Fruit fly (Drosophila melanogaster): Measurements from ENCODE around the gene CG31715.

CG31715 gene

DNA sequence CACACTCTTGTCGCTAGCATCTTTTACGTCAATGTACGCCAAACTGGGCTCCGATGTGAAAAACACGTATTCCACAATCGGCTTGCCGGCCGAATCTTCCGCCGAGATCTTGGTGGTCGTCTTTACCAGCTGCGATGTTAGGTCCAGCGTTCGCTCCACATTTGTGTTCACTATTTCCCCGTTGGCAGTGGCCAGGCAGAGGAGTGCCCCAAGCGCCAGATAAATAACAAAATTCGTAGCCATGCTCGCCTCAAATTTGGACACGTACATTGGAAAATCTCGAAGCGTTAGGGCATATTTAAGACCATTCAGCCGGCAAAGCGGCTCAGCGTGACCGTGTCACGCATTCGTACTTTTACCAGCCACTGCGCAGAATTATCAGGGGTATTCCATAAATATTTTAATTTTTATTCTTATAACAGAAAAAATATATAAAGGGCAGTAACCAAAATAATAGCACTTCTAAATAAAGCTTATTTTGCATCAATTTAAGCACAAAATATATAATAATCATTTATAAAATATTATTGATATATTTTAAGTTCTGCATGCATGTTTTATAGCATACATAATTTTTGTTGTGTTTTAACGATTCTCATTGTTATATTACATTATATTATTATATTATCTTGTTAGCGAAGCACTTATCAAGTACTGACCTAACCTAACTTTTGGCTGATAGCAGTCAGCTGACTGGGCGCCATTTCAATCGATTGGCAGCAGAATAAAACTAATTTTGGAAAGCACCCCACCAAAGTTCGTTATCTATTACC lies 34.2 kb downstream of the CG31715 start, which contains the start of the genes CG33303 and dpr19 (continued):
- peak; percentile 64 for TF ChIP-seq Oli (tag; optimal IDR thresholded peaks at IDR 0.05)
- no peak for TF ChIP-seq wor (GFP tag; IDR thresholded peaks at IDR 0.05)
- TF ChIP-seq E2f2 (GFP tag; IDR thresholded peaks at IDR 0.05), result peak; percentile 42
- no peak for TF ChIP-seq dati (GFP tag; IDR thresholded peaks at IDR 0.05)
- TF ChIP-seq ems (GFP tag; optimal IDR thresholded peaks at IDR 0.05), result no peak
- 0 out of 2 replicates have a peak, but pooled peaks have one; percentile 27 for TF ChIP-seq sisA (GFP tag; IDR thresholded peaks at IDR 0.05)
- no peak for TF ChIP-seq Ravus (GFP tag; IDR thresholded peaks at IDR 0.05)
- peak; percentile 73; the same call in 1 of the 2 replicates for TF ChIP-seq CG32767 (GFP tag; IDR thresholded peaks at IDR 0.05)
- TF ChIP-seq corto (GFP tag; optimal IDR thresholded peaks at IDR 0.05), result no peak
- 0 out of 2 replicates have a peak, but pooled peaks have one; percentile 7 for TF ChIP-seq seq (GFP tag; IDR thresholded peaks at IDR 0.05)
- TF ChIP-seq lbe (GFP tag; optimal IDR thresholded peaks at IDR 0.05), result peak; percentile 39
- peak; percentile 20 for TF ChIP-seq slou (GFP tag; optimal IDR thresholded peaks at IDR 0.05)
- no peak for TF ChIP-seq danr (GFP tag; IDR thresholded peaks at IDR 0.05)
- TF ChIP-seq CG8290 (GFP tag; optimal IDR thresholded peaks at IDR 0.05), result peak; percentile 73
- no peak for TF ChIP-seq CG8290 (tag; optimal IDR thresholded peaks at IDR 0.05)
- TF ChIP-seq Sox100B (GFP tag; optimal IDR thresholded peaks at IDR 0.05), result peak; percentile 83
- TF ChIP-seq sob (GFP tag; IDR thresholded peaks at IDR 0.05), result peak; percentile 29; the same call in 1 of the 2 replicates
- no peak for TF ChIP-seq Tbp (GFP tag; optimal IDR thresholded peaks at IDR 0.05)
- no peak for TF ChIP-seq Neu2 (GFP tag; optimal IDR thresholded peaks at IDR 0.05; ENCODE audit: borderline replicate concordance)
- peak; percentile 66 for TF ChIP-seq CG10209 (GFP tag; optimal IDR thresholded peaks at IDR 0.05)
- peak; percentile 9 for TF ChIP-seq Asciz (GFP tag; optimal IDR thresholded peaks at IDR 0.05)
- TF ChIP-seq Optix (GFP tag; IDR thresholded peaks at IDR 0.05), result no peak
- peak; percentile 48 for TF ChIP-seq Fer2 (tag; optimal IDR thresholded peaks at IDR 0.05)
- no peak for TF ChIP-seq fd102C (GFP tag; optimal IDR thresholded peaks at IDR 0.05)
- TF ChIP-seq CG10267 (tag; optimal IDR thresholded peaks at IDR 0.05), result peak; percentile 84
- peak; percentile 82 for TF ChIP-seq CG32532 (GFP tag; IDR thresholded peaks at IDR 0.05)
- TF ChIP-seq CG15479 (GFP tag; optimal IDR thresholded peaks at IDR 0.05), result no peak
- no peak for TF ChIP-seq Hey (tag; optimal IDR thresholded peaks at IDR 0.05)
- TF ChIP-seq CG3407 (GFP tag; optimal IDR thresholded peaks at IDR 0.05), result peak; percentile 63
- TF ChIP-seq cato (GFP tag; optimal IDR thresholded peaks at IDR 0.05; ENCODE audit: borderline replicate concordance), result no peak
- peak; percentile 59 for TF ChIP-seq CG9817 (tag; optimal IDR thresholded peaks at IDR 0.05)
- TF ChIP-seq HmgZ (tag; optimal IDR thresholded peaks at IDR 0.05), result peak; percentile 48
- peak; percentile 89 for TF ChIP-seq CG13424 (tag; optimal IDR thresholded peaks at IDR 0.05)
- no peak for TF ChIP-seq CG17612 (GFP tag; IDR thresholded peaks at IDR 0.05)
- TF ChIP-seq CG9609 (GFP tag; optimal IDR thresholded peaks at IDR 0.05), result no peak
- TF ChIP-seq onecut (GFP tag; IDR thresholded peaks at IDR 0.05), result peak; percentile 89
- TF ChIP-seq CG7556 (GFP tag; optimal IDR thresholded peaks at IDR 0.05), result peak; percentile 80
- no peak for TF ChIP-seq repo (GFP tag; optimal IDR thresholded peaks at IDR 0.05)
- TF ChIP-seq Nf-YA (GFP tag; IDR thresholded peaks at IDR 0.05), result no peak
- TF ChIP-seq Xbp1 (GFP tag; optimal IDR thresholded peaks at IDR 0.05), result peak; percentile 76
- TF ChIP-seq lola (GFP tag; optimal IDR thresholded peaks at IDR 0.05), result peak in 1 of 3 experiments; percentile 77
- no peak for TF ChIP-seq Scr (GFP tag; IDR thresholded peaks at IDR 0.05; ENCODE audit: partially characterized antibody)
- no peak for TF ChIP-seq ftz-f1 (GFP tag; optimal IDR thresholded peaks at IDR 0.05)
- TF ChIP-seq CG11398 (GFP tag; optimal IDR thresholded peaks at IDR 0.05), result no peak
- TF ChIP-seq CG12236 (GFP tag; optimal IDR thresholded peaks at IDR 0.05), result no peak
- no peak for TF ChIP-seq p53 (GFP tag; optimal IDR thresholded peaks at IDR 0.05)
- peak; percentile 95 for TF ChIP-seq bigmax (GFP tag; optimal IDR thresholded peaks at IDR 0.05)
- no peak for TF ChIP-seq NC2β (GFP tag; optimal IDR thresholded peaks at IDR 0.05)
- TF ChIP-seq CG31441 (GFP tag; IDR thresholded peaks at IDR 0.05), result peak; percentile 94
- peak; percentile 80 for TF ChIP-seq CG9797 (GFP tag; optimal IDR thresholded peaks at IDR 0.05)
